Fruit fly (Drosophila melanogaster) whole organism, prepupa: Measurements from ENCODE around the gene CG42716.

ENCODE experiments used
- CG10669 ChIP-seq: fragments of 200-800 bp; sonication (Bioruptor generic); optimal IDR thresholded peaks from 3 replicates; lab custom pipeline; 2018; ENCODE audit warnings: missing biosample characterization, mild to moderate bottlenecking, missing genetic modification characterization, moderate library complexity
- CG11762 ChIP-seq: fragments of 200-800 bp; sonication (Bioruptor generic); optimal IDR thresholded peaks from 3 replicates; lab custom pipeline; 2016; ENCODE audit warnings: missing biosample characterization, missing genetic modification characterization; ENCODE audit not compliant: insufficient read depth
- CG11902 ChIP-seq: fragments of 200-800 bp; sonication (Bioruptor generic); optimal IDR thresholded peaks from 3 replicates; lab custom pipeline; 2016; ENCODE audit warnings: missing biosample characterization, missing genetic modification characterization
- CG1621 ChIP-seq: fragments of 200-800 bp; sonication (Bioruptor generic); optimal IDR thresholded peaks from 3 replicates; lab custom pipeline; 2018; ENCODE audit warnings: missing biosample characterization, mild to moderate bottlenecking, missing genetic modification characterization
- CG16779 ChIP-seq: fragments of 200-800 bp; sonication (Bioruptor generic); optimal IDR thresholded peaks from 3 replicates; lab custom pipeline; 2017; ENCODE audit warnings: missing biosample characterization, mild to moderate bottlenecking, missing genetic modification characterization
- CG3032 ChIP-seq: fragments of 200-800 bp; optimal IDR thresholded peaks from 2 replicates; lab custom pipeline; 2019; ENCODE audit warnings: missing biosample characterization, mild to moderate bottlenecking, missing genetic modification characterization, moderate library complexity
- CG31627 ChIP-seq: fragments of 200-800 bp; sonication (Bioruptor generic); optimal IDR thresholded peaks from 3 replicates; lab custom pipeline; 2016; ENCODE audit warnings: missing biosample characterization, missing genetic modification characterization
- CG32006 ChIP-seq: fragments of 200-800 bp; sonication (Bioruptor generic); optimal IDR thresholded peaks from 3 replicates; lab custom pipeline; 2017; ENCODE audit warnings: missing biosample characterization, mild to moderate bottlenecking, missing genetic modification characterization
- CG34406 ChIP-seq: fragments of 200-800 bp; sonication (Bioruptor generic); optimal IDR thresholded peaks from 3 replicates; lab custom pipeline; 2016; ENCODE audit warnings: missing biosample characterization, missing genetic modification characterization
- CG3919 ChIP-seq: fragments of 200-800 bp; sonication (Bioruptor generic); optimal IDR thresholded peaks from 3 replicates; lab custom pipeline; 2016; ENCODE audit warnings: missing biosample characterization, missing genetic modification characterization
- CG4318 ChIP-seq: fragments of 200-800 bp; sonication (Bioruptor generic); optimal IDR thresholded peaks from 3 replicates; lab custom pipeline; 2017; ENCODE audit warnings: missing biosample characterization, mild to moderate bottlenecking, missing genetic modification characterization
- CG6163 ChIP-seq: fragments of 200-800 bp; sonication (Bioruptor generic); IDR thresholded peaks from 3 replicates; pipeline ENCODE4 v1.3.6; 2022; ENCODE audit warnings: missing biosample characterization, missing genetic modification characterization
- CG6276 ChIP-seq: fragments of 200-800 bp; sonication (Bioruptor generic); optimal IDR thresholded peaks from 2 replicates; lab custom pipeline; 2017; ENCODE audit warnings: missing biosample characterization, mild to moderate bottlenecking, missing genetic modification characterization
- CG6808 ChIP-seq: fragments of 200-800 bp; sonication (Bioruptor generic); optimal IDR thresholded peaks from 3 replicates; lab custom pipeline; 2017; ENCODE audit warnings: missing biosample characterization, missing genetic modification characterization, mild to moderate bottlenecking, moderate library complexity, missing genetic modification reagents
- CG6854 ChIP-seq: fragments of 200-800 bp; sonication (Bioruptor generic); optimal IDR thresholded peaks from 2 replicates; lab custom pipeline; 2017; ENCODE audit warnings: missing biosample characterization, mild to moderate bottlenecking, missing genetic modification characterization
- CG8319 ChIP-seq: fragments of 200-800 bp; sonication (Bioruptor generic); optimal IDR thresholded peaks from 3 replicates; lab custom pipeline; 2016; ENCODE audit warnings: missing biosample characterization, missing genetic modification characterization
- CG8632 ChIP-seq: fragments of 200-800 bp; sonication (Bioruptor generic); optimal IDR thresholded peaks from 3 replicates; lab custom pipeline; 2016; ENCODE audit warnings: missing biosample characterization, missing genetic modification characterization
- CG9139 ChIP-seq: fragments of 200-800 bp; sonication (Bioruptor generic); optimal IDR thresholded peaks from 3 replicates; lab custom pipeline; 2017; ENCODE audit warnings: missing biosample characterization, mild to moderate bottlenecking, missing genetic modification characterization
- Eip75B ChIP-seq: fragments of 200-800 bp; sonication (Bioruptor generic); optimal IDR thresholded peaks from 3 replicates; lab custom pipeline; 2016; ENCODE audit warnings: missing biosample characterization, missing genetic modification characterization
- Eip78C ChIP-seq: fragments of 200-800 bp; sonication (Bioruptor generic); peaks from one replicate; lab custom pipeline; 2016; ENCODE audit warnings: missing biosample characterization, missing genetic modification characterization
- Eip93F ChIP-seq: fragments of 200-800 bp; sonication (Bioruptor generic); optimal IDR thresholded peaks from 2 replicates; lab custom pipeline; 2016; ENCODE audit warnings: missing biosample characterization, mild to moderate bottlenecking, missing genetic modification characterization
- Ets21C ChIP-seq: fragments of 200-800 bp; sonication (Bioruptor generic); optimal IDR thresholded peaks from 3 replicates; lab custom pipeline; 2016; ENCODE audit warnings: missing biosample characterization, missing genetic modification characterization
- Gug ChIP-seq: fragments of 200-800 bp; sonication (Bioruptor generic); IDR thresholded peaks from 2 replicates; pipeline ENCODE4 v1.3.6; 2022; ENCODE audit warnings: missing biosample characterization, missing genetic modification characterization
- Hr38 ChIP-seq: sonication (Bioruptor generic); optimal IDR thresholded peaks from 2 replicates; lab custom pipeline; 2016; ENCODE audit warnings: missing biosample characterization, missing genetic modification characterization
- Hr4 ChIP-seq: fragments of 200-800 bp; sonication (Bioruptor generic); optimal IDR thresholded peaks from 3 replicates; lab custom pipeline; 2016; ENCODE audit warnings: missing biosample characterization, missing genetic modification characterization
- Lpt ChIP-seq: fragments of 200-800 bp; sonication (Bioruptor generic); optimal IDR thresholded peaks from 3 replicates; lab custom pipeline; 2016; ENCODE audit warnings: missing biosample characterization, missing genetic modification characterization
- Met ChIP-seq: fragments of 200-800 bp; sonication (Bioruptor generic); optimal IDR thresholded peaks from 3 replicates; lab custom pipeline; 2016; ENCODE audit warnings: missing biosample characterization, missing genetic modification characterization
- Sox102F ChIP-seq: fragments of 200-800 bp; sonication (Bioruptor generic); optimal IDR thresholded peaks from 2 replicates; lab custom pipeline; 2016; ENCODE audit warnings: missing biosample characterization, mild to moderate bottlenecking, missing genetic modification characterization
- Sox14 ChIP-seq: fragments of 200-800 bp; sonication (Bioruptor generic); optimal IDR thresholded peaks from 3 replicates; lab custom pipeline; 2016; ENCODE audit warnings: missing biosample characterization, missing genetic modification characterization
- Sox15 ChIP-seq: fragments of 200-800 bp; sonication (Bioruptor generic); optimal IDR thresholded peaks from 3 replicates; lab custom pipeline; 2016; ENCODE audit warnings: missing biosample characterization, missing genetic modification characterization
- cyc ChIP-seq: fragments of 200-800 bp; sonication (Bioruptor generic); optimal IDR thresholded peaks from 3 replicates; lab custom pipeline; 2016; ENCODE audit warnings: missing biosample characterization, missing genetic modification characterization
- dac ChIP-seq: fragments of 200-800 bp; sonication (Bioruptor generic); optimal IDR thresholded peaks from 2 replicates; lab custom pipeline; 2017; ENCODE audit warnings: missing biosample characterization, mild to moderate bottlenecking, missing genetic modification characterization
- dsx ChIP-seq: fragments of 200-800 bp; optimal IDR thresholded peaks from 3 replicates; lab custom pipeline; 2019; ENCODE audit warnings: missing biosample characterization, mild to moderate bottlenecking, missing genetic modification characterization, moderate library complexity; ENCODE audit not compliant: poor library complexity, severe bottlenecking
- eg ChIP-seq: fragments of 200-800 bp; sonication (Bioruptor generic); IDR thresholded peaks from 3 replicates; pipeline ENCODE4 v1.3.6; 2022; ENCODE audit warnings: missing biosample characterization, missing genetic modification characterization
- esn ChIP-seq: fragments of 200-800 bp; sonication (Bioruptor generic); optimal IDR thresholded peaks from 2 replicates; lab custom pipeline; 2016; ENCODE audit warnings: missing biosample characterization, mild to moderate bottlenecking, missing genetic modification characterization, moderate library complexity
- fd59A ChIP-seq: fragments of 200-800 bp; sonication (Bioruptor generic); optimal IDR thresholded peaks from 2 replicates; lab custom pipeline; 2017; ENCODE audit warnings: missing biosample characterization, mild to moderate bottlenecking, missing genetic modification characterization, missing genetic modification reagents
- fd85E ChIP-seq: fragments of 200-800 bp; sonication (Bioruptor generic); optimal IDR thresholded peaks from 3 replicates; lab custom pipeline; 2016; ENCODE audit warnings: missing biosample characterization, missing genetic modification characterization
- fkh ChIP-seq: fragments of 200-800 bp; sonication (Bioruptor generic); optimal IDR thresholded peaks from 3 replicates; lab custom pipeline; 2017; ENCODE audit warnings: missing biosample characterization, mild to moderate bottlenecking, missing genetic modification characterization, moderate library complexity
- lz ChIP-seq: fragments of 200-800 bp; sonication (Bioruptor generic); optimal IDR thresholded peaks from 3 replicates; lab custom pipeline; 2016; ENCODE audit warnings: missing biosample characterization, missing genetic modification characterization
- net ChIP-seq: fragments of 200-800 bp; sonication (Bioruptor generic); optimal IDR thresholded peaks from 3 replicates; lab custom pipeline; 2016; ENCODE audit warnings: missing biosample characterization, missing genetic modification characterization
- pdm3 ChIP-seq: fragments of 200-800 bp; sonication (Bioruptor generic); optimal IDR thresholded peaks from 3 replicates; lab custom pipeline; 2016; ENCODE audit warnings: missing biosample characterization, missing genetic modification characterization
- salr ChIP-seq, 2 experiments: fragments of 200-800 bp; sonication (Bioruptor generic); optimal IDR thresholded peaks; 3 replicates each; lab custom pipeline; 2016 to 2018; ENCODE audit warnings: missing biosample characterization in 2 of 2, missing genetic modification characterization in 2 of 2, mild to moderate bottlenecking in 1 of 2
- svp ChIP-seq: fragments of 200-800 bp; sonication (Bioruptor generic); peaks from one replicate; lab custom pipeline; 2016; ENCODE audit warnings: missing biosample characterization, missing genetic modification characterization
- topi ChIP-seq: fragments of 200-800 bp; sonication (Bioruptor generic); optimal IDR thresholded peaks from 3 replicates; lab custom pipeline; 2016; ENCODE audit warnings: missing biosample characterization, missing genetic modification characterization
- vri ChIP-seq: fragments of 200-800 bp; sonication (Bioruptor generic); optimal IDR thresholded peaks from 3 replicates; lab custom pipeline; 2016; ENCODE audit warnings: missing biosample characterization, mild to moderate bottlenecking, missing genetic modification characterization

The CG42716 gene

DNA sequence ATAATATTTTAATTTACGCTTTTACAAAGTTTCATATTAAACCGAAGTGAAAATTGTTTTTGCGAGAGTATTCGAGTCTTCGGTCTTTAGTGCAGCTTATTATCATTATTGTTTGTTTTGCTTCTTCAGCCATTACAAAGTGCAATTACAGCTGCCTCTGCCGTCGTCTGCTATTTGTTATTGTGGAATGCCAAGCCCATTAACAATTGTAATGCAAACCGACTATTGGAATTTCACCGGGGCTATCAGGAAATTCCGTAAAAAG, 8.4 kb downstream of the CG42716 start (continued):
- TF ChIP-seq eg (GFP tag; lab: Robert Waterston, UW) (no peak), Gug (GFP tag; lab: Robert Waterston, UW) (no peak), topi (GFP tag; lab: Kevin White, UChicago) (no peak), Sox15 (GFP tag; lab: Kevin White, UChicago) (no peak), CG3032 (tag; lab: Kevin White, UChicago) (peak; percentile 6)
- TF ChIP-seq, all 60 proteins: peak for 5

DNA sequence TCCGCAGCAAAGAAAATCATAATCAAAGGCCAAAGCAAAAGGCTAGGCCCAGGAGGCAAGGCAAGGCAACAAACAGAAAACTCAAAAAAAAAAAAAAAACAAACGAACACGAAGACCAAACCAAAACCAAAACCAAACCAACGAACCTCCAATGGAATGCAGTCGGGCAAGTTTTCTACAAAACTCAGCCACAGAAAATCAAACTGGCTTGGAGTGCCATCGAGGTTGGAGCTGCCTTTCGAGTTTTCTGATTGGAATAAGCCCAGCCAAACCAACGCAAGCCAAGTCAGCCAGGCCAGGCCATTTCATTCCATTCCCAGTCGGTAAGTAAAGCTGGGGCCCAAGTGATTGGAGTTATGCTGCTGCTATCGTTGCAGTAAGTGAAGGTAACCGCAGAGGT, 9.1 kb downstream of the CG42716 start:
- TF ChIP-seq CG8632 (GFP tag; lab: Kevin White, UChicago) (no peak), Eip93F (GFP tag; lab: Kevin White, UChicago) (no peak), CG4318 (GFP tag; lab: Kevin White, UChicago) (no peak), Eip75B (GFP tag; lab: Kevin White, UChicago) (no peak), salr (GFP tag; optimal IDR thresholded peaks at IDR 0.05; lab: Kevin White, UChicago) (no peak), fd85E (GFP tag; lab: Kevin White, UChicago) (peak; percentile 32), CG11762 (GFP tag; lab: Kevin White, UChicago) (no peak), Met (GFP tag; lab: Kevin White, UChicago) (no peak), CG31627 (GFP tag; lab: Kevin White, UChicago) (no peak), Lpt (GFP tag; lab: Kevin White, UChicago) (peak; percentile 57), CG6276 (GFP tag; lab: Kevin White, UChicago) (no peak)

DNA sequence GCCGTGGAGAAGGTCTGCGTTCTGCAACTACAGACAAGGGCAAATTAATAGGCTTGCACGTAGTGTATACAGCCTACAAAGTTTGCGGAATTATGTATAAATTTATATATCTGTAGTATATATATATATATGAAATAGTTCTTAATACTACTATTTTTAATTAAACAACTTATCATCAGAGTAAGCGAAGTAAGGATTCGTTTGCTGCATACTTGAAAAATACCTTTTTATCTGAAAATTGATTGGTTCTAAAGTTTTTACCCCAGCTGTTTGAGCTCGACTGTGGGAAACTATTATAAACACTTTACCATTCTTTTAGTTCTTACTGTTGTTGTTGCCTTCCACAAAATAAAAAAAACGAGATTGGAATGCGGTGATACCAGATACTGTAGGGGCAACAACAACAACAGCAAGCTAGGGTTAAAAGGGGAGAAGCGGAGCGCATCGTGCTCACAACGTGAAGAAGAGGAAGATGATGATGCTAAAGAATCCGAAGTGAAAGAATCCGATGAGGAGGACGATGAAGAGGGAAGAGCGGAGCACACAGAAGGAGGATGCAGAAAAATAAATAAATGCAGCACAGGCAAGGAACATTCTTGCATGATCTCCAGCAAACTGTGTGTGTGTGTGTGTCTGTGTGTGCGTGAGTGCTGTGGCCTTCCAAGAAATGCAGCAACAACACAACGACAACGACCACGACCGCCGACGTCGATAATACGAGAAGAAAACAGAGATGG, 9.6 kb downstream of the CG42716 start:
- TF ChIP-seq CG9139 (GFP tag; lab: Kevin White, UChicago) (peak; percentile 73), CG11902 (GFP tag; lab: Kevin White, UChicago) (peak; percentile 36), vri (peak; percentile 27), Ets21C (GFP tag; lab: Kevin White, UChicago) (peak; percentile 19), fd59A (GFP tag; lab: Kevin White, UChicago) (peak; percentile 60), svp (GFP tag; lab: Kevin White, UChicago) (peak; percentile 82), CG31627 (GFP tag; lab: Kevin White, UChicago) (peak; percentile 30), CG4318 (GFP tag; lab: Kevin White, UChicago) (peak; percentile 67), eg (GFP tag; lab: Robert Waterston, UW) (peak; percentile 64), Sox15 (GFP tag; lab: Kevin White, UChicago) (peak; percentile 50), CG32006 (peak; percentile 84), Eip75B (GFP tag; lab: Kevin White, UChicago) (peak; percentile 57), CG3032 (tag; lab: Kevin White, UChicago) (peak; percentile 92), Sox14 (GFP tag; lab: Kevin White, UChicago) (peak; percentile 28), CG6854 (GFP tag; lab: Kevin White, UChicago) (peak; percentile 74), esn (GFP tag; lab: Kevin White, UChicago) (peak; percentile 76), Eip78C (GFP tag; lab: Kevin White, UChicago) (peak; percentile 86), CG3919 (GFP tag; lab: Kevin White, UChicago) (peak; percentile 24), pdm3 (GFP tag; lab: Kevin White, UChicago) (peak; percentile 58), CG1621 (tag; lab: Kevin White, UChicago) (peak; percentile 73), net (GFP tag; lab: Kevin White, UChicago) (peak; percentile 73), cyc (GFP tag; lab: Kevin White, UChicago) (peak; percentile 17), salr (GFP tag; optimal IDR thresholded peaks at IDR 0.05; lab: Kevin White, UChicago) (peak; percentile 50 to 64), fd85E (GFP tag; lab: Kevin White, UChicago) (no peak), lz (GFP tag; lab: Kevin White, UChicago) (peak; percentile 46), Sox102F (GFP tag; lab: Kevin White, UChicago) (peak; percentile 42), CG16779 (tag; lab: Kevin White, UChicago) (peak; percentile 76), CG34406 (peak; percentile 81), CG11762 (GFP tag; lab: Kevin White, UChicago) (peak; percentile 60), fkh (GFP tag; lab: Kevin White, UChicago) (no peak), Hr38 (no peak), dac (GFP tag; lab: Kevin White, UChicago) (peak; percentile 8), Hr4 (GFP tag; lab: Kevin White, UChicago) (peak; percentile 33), CG6163 (GFP tag; lab: Robert Waterston, UW) (peak; percentile 65), CG6808 (GFP tag; lab: Kevin White, UChicago) (peak; percentile 83), CG8319 (GFP tag; lab: Kevin White, UChicago) (peak; percentile 41), Eip93F (GFP tag; lab: Kevin White, UChicago) (peak; percentile 28), CG10669 (GFP tag; lab: Kevin White, UChicago) (peak; percentile 86), dsx (GFP tag; lab: Kevin White, UChicago) (peak; percentile 89)
